Worm (Caenorhabditis elegans) whole organism, L4/young adult: ENCODE results near the gene sws-1.

ENCODE experiments used
- W03F9.2 ChIP-seq: fragments of 150-350 bp; optimal IDR thresholded peaks from 2 replicates; lab custom pipeline; 2014; ENCODE audit warnings: missing biosample characterization, missing genetic modification characterization
- dao-5 ChIP-seq: sonication (generic microtip); optimal IDR thresholded peaks from 2 replicates; lab custom pipeline; 2016; ENCODE audit warnings: missing genotype, missing genetic modification characterization, moderate library complexity, missing compliant biosample characterization
- him-1 ChIP-seq: sonication (generic microtip); optimal IDR thresholded peaks from 2 replicates; lab custom pipeline; 2016; ENCODE audit warnings: missing genotype, missing genetic modification reagents, missing genetic modification characterization, missing compliant biosample characterization

Gene sws-1

DNA sequence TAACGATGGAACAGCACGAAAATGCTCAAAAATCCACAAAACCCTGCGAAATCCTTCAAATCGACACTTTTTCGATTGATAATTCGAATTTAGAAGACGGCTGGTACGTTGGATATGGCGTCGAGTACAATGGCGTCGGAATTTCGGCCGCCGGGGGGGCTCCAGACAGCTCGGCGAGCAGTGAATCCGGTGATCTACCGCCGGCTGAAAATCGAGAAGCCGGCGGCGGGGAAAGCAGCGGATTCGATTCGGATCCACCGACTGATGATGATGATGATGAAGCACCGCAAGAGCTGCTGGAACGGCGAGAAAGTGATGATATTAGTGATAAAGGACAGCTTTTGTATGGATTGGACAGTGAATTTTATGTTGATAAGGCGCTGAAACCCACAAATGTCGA lies 9.7 kb upstream of the sws-1 start:
- TF ChIP-seq him-1 (tag; lab: Kevin White, UChicago) (no peak), dao-5 (tag; lab: Kevin White, UChicago) (no peak), W03F9.2 (tag; lab: Kevin White, UChicago) (no peak)

DNA sequence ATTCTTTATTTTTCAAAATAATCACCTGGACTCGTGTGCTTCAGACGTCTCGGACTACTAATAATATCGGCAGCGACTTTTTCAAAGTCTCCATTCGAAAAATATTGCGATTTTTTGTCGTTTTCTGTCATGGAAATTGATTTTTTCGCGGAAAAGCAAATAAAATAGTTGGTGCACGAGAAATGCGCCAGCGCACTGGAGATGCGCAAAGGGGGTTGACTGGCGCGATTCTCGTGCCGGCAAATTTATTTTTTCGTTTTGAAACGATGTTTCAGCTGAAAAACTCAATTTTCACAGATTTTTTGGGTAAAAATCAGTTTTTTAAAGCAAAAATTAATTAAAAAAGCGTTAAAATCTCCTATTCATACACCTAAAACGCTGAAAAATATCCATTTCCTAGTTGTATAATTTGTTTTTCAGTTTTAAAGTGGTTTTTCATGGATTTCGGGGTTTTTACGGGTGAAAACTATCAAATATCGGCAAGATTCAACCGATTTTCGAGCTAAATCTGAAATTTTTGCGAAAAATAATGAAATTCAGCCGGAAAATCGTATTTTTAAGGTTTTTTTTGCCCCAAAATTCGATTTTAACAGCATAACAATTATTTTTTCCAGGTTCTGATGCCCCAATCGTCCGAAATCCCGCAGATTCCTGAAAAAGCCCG lies 9.1 kb upstream of the sws-1 start, which contains the start of the genes reps-1 and Y39B6A.37:
Gene reps-1 (minus strand): TSS at position 263 of the 664 bp plus-strand sequence.
Gene Y39B6A.37 (plus strand): TSS at position 614 of the 664 bp plus-strand sequence.
- TF ChIP-seq dao-5 (tag; lab: Kevin White, UChicago) (no peak), W03F9.2 (tag; lab: Kevin White, UChicago) (peak; percentile 42)

DNA sequence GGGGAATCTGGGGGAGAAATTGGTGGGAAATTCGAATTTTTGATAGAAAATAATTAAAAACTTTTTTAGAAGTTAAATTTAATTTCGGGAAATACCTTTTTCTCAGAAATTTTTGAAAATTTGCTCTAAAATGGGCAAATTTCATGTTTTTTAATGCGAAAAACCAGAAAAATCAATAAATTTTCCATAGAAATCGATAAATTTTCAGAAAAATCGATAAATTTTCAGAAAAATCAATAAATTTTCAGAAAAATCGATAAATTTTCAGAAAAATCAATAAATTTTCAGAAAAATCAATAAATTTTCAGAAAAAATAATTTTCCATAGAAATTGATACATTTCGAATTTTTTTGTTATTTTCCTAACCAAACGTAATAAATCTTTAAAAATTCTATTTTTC lies 4.8 kb upstream of the sws-1 start:
- TF ChIP-seq him-1 (tag; lab: Kevin White, UChicago) (no peak), dao-5 (tag; lab: Kevin White, UChicago) (no peak), W03F9.2 (tag; lab: Kevin White, UChicago) (no peak)

DNA sequence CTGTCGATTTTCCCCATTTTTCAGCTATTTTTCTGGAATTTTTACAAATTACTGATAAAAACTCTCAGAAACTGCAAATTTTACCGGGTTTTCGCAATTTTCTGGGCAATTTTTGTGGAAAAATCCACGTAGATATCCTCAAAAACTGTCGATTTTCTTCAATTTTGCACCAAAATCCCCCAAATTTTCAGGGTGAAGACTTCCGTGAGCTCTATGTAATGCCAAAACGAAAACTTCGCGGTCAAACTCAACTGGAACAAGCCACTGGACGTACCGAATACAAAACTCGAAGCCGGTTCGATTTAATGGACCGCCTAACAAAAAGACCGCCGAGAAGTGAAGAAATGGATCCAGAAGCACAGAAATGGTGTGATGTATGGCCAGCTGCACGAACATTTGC lies 457 bp upstream of the sws-1 start:
- TF ChIP-seq him-1 (tag; lab: Kevin White, UChicago) = no peak
- TF ChIP-seq dao-5 (tag; lab: Kevin White, UChicago) = no peak
- TF ChIP-seq W03F9.2 (tag; lab: Kevin White, UChicago) = no peak

DNA sequence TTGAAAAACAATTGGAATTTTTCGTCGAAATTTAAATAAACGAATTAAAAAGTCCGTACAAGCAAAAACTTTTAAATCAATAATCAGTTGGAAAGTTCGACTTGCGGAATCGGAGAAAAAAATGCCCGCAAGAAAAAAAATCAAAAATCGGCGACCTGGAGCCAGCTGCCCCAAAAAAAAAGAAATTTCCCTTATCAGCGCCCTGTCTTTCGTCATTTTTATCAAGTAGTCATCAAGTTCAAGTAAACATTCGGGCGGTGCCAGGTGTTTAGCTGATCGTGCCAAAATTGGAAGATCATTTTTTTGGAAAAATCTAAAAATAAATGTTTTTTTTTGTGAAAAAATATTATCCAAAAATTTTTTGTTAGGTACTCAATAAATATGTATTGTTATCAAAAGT lies 3.0 kb downstream of the sws-1 start:
- TF ChIP-seq W03F9.2 (tag; lab: Kevin White, UChicago) = no peak
- no peak for TF ChIP-seq him-1 (tag; lab: Kevin White, UChicago)
- TF ChIP-seq dao-5 (tag; lab: Kevin White, UChicago) = no peak

DNA sequence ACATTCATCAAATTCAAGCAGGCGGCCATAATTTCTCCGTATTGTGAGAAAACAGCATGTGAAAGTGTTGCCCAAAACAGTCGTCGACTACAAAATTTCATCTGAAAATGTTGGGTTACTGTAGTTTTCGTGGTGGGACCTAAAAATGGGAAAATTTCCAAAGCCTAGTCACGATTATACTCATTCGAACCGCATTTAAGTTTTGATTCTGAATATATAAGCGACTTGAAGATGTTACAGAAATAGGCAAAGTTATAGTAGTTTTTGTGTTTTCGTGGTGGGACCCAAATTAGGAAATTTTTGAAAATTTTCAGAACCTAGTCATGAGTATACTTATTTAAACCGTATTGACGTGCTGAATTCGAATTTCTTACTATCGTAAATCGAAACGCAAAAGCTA lies 3.4 kb downstream of the sws-1 start, which contains the start of gene Y39B6A.41:
Gene Y39B6A.41 (minus strand): TSS at position 101 of the 400 bp plus-strand sequence.
- TF ChIP-seq dao-5 (tag; lab: Kevin White, UChicago) (no peak), him-1 (tag; lab: Kevin White, UChicago) (no peak), W03F9.2 (tag; lab: Kevin White, UChicago) (no peak)

DNA sequence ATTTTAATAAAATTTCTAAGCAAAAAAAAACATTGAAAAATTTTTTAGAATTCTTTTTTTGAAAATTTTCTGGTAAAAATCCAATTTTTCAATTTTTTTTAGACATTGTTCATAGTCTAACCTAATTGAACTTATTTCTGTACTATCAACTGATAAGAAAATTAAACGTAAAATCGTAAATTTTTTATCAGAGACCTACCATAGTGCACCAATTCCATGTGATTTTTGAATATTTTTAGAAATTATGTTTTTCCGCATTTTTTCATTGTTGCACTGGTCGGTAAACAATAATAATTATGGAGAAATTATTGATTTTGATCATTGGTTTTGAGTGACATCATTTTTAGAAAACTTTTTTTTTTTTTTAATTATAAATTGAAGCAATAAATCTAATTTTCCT lies 4.7 kb downstream of the sws-1 start:
- no peak for TF ChIP-seq him-1 (tag; lab: Kevin White, UChicago)

DNA sequence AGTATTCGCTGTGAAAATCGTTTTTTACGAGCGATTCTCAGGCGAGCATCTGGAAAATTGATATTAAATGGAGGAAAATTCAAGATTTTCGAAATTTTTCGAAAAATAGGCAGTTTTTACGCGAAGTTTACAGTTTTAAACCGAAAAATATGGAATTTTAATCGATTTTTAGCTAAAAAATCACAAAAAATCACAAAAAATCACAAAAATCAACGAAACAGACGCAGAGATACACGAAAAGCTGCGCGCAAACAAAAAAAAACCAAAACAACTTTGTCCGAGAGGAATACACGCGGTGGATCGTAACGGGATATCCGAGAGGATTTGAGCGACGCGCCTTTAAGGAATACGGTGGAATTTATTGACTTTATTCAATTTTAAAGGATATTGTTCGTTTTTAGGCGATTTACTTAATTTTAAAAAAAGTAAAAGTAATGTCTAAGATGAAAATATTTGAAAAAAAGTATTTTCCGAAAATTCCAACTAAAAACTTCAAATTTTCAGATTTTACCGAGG lies 11.6 kb downstream of the sws-1 start, which contains the start of gene Y39B6A.42:
Gene Y39B6A.42 (minus strand): TSS at position 51 of the 516 bp plus-strand sequence.
- TF ChIP-seq W03F9.2 (tag; lab: Kevin White, UChicago) = peak; percentile 1
- TF ChIP-seq dao-5 (tag; lab: Kevin White, UChicago) = no peak
- no peak for TF ChIP-seq him-1 (tag; lab: Kevin White, UChicago)

DNA sequence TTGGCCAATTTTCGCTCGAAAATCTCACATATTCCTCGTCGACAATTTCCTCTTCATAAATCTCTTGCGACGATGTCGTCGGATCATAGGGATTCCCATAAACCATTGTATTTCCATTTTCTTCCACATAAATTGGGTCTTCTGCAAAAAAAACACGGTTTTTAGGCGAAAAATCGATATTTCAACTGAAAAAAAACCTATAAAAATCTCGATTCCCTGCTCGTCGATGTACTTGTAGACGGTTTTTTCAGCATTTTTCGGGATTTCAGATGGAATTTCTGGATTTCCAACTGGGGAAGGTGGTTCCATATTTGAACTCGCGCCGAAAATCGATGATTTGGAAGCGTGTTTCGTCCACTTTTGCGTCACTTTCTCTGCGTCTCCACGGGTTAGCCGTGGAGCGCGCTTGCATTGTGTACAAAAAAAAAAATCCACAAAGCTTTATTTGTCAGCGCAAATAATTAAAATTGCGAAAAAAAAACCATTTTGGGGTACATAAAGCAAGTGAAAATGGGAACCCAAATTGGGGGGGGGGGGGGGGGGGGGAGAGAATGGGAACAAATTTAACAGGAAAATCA lies 13.7 kb downstream of the sws-1 start, which contains the start of gene Y39B6A.43:
Gene Y39B6A.43 (minus strand): TSS at position 351 of the 578 bp plus-strand sequence.
- TF ChIP-seq him-1 (tag; lab: Kevin White, UChicago) = peak; percentile 92
- peak; percentile 90 for TF ChIP-seq W03F9.2 (tag; lab: Kevin White, UChicago)
- no peak for TF ChIP-seq dao-5 (tag; lab: Kevin White, UChicago)

DNA sequence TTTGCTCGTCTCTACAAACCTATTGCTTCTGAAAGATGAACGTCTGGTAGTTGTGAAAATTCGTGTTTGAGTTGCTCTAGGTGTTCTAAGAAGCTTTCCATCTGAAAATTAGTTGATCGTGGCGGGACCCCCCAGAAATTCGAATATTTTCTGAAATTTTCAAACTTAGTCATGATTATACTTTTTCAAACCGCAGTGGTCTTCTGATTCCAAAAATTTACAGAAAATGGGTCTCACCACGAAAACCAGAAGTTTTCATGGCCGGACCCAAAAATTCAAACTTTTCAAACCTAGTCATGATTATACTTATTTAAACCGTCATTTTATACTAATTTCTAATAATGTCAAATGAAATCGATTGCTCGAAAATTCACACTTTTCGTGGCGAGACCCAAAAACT lies 21.2 kb downstream of the sws-1 start, which contains the start of gene ztf-20:
Gene ztf-20 (minus strand): TSS at position 101 of the 400 bp plus-strand sequence.
- TF ChIP-seq dao-5 (tag; lab: Kevin White, UChicago) (no peak), W03F9.2 (tag; lab: Kevin White, UChicago) (no peak), him-1 (tag; lab: Kevin White, UChicago) (no peak)

DNA sequence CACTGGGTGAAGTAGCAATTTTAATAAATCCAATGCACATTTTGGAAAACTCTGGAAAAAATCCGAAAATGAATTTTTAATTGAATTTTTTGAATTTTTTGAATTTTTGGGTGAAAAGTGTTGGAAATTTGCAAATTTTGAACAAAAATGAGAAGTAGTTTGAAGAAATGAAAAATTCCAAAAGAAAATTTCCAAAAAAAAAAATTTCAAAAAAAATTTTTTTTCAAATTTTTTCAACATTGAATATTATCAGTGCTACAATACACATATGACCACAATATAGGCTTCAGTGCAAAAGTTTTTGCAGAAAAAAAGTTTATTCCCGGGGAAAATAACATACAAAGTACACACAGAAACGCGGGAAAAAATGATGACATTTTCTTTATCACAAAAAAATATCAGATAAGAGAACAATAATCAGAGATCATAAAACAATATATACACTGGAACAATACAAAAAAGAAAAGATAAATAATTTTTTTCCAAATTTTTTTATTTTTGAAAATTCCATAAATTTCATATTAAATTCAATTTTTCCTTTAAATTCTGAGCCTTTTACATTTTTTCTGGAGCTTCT lies 23.9 kb downstream of the sws-1 start, which contains the start of gene hrg-10:
Gene hrg-10 (minus strand): TSS at position 51 of the 577 bp plus-strand sequence.
- TF ChIP-seq him-1 (tag; lab: Kevin White, UChicago) (no peak), W03F9.2 (tag; lab: Kevin White, UChicago) (no peak), dao-5 (tag; lab: Kevin White, UChicago) (no peak)

DNA sequence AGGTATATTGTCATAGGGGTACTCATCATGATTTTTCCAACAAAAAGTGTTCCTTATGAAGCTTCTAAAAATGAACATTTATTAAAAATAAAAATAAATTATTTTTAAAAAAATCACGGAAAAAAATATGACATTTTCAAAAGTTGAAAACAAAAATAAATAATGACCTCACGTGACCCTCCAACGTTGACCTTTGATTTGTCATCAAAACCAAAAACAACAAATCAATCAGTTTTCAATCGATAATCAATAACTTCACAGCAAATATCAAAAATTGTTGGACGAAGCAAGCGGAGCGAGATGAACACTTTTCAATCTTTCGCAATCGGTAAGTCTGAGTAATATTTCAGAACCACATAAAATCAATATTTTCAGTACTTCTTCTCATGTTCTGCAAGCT lies 40.9 kb downstream of the sws-1 start, which contains the start of gene Y80D3A.8:
Gene Y80D3A.8 (plus strand): TSS at position 301 of the 400 bp plus-strand sequence.
- TF ChIP-seq dao-5 (tag; lab: Kevin White, UChicago) (no peak), W03F9.2 (tag; lab: Kevin White, UChicago) (no peak), him-1 (tag; lab: Kevin White, UChicago) (no peak)

DNA sequence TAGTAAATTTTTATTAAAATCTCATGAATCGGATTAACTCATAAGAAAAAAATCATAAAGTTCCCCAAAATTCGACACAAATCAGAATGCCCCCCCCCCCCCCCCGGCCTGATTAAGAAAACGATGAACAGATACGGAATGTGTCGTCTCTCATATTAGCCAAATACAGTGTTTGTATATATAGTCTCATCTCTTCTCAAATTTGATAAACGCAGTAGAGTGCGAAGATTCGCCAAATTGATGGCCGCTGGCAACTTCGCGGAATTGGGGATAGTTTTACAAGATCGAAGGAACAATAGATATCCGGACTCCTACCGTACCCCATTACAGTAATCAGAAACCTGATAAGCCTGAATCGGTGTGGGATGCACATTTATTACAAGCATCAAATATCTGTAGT lies 43.7 kb downstream of the sws-1 start:
- TF ChIP-seq W03F9.2 (tag; lab: Kevin White, UChicago) (no peak), him-1 (tag; lab: Kevin White, UChicago) (no peak), dao-5 (tag; lab: Kevin White, UChicago) (no peak)
